Fruit fly (Drosophila melanogaster): Measurements from ENCODE around the gene mub.

dm6 chr3L:21835569-21835968 is 9.0 kb upstream of the mub start:
- TF ChIP-seq h (optimal IDR thresholded peaks at IDR 0.05) (no peak), psq (optimal IDR thresholded peaks at IDR 0.05) (no peak)
